Worm (Caenorhabditis elegans) whole organism, mixed stage, embryonic: ENCODE measurements around the gene F56D6.13.

Source experiments
- blmp-1 ChIP-seq: fragments of 150-350 bp; optimal IDR thresholded peaks from 2 replicates; lab custom pipeline; 2014; ENCODE audit warnings: missing biosample characterization, missing genetic modification characterization
- ces-1 ChIP-seq: fragments of 150-350 bp; optimal IDR thresholded peaks from 2 replicates; lab custom pipeline; 2014; ENCODE audit warnings: missing biosample characterization, missing genetic modification reagents, missing genetic modification characterization
- ham-2 ChIP-seq: fragments of 200-800 bp; sonication (Bioruptor generic); optimal IDR thresholded peaks from 2 replicates; lab custom pipeline; 2018; ENCODE audit warnings: mild to moderate bottlenecking, missing genetic modification characterization, missing compliant biosample characterization
- nhr-28 ChIP-seq: fragments of 150-350 bp; optimal IDR thresholded peaks from 2 replicates; lab custom pipeline; 2014; ENCODE audit warnings: missing biosample characterization, missing genetic modification characterization
- pha-4 ChIP-seq: fragments of 150-350 bp; optimal IDR thresholded peaks from 2 replicates; lab custom pipeline; 2018; ENCODE audit warnings: missing biosample characterization, missing genetic modification reagents, missing genetic modification characterization
- snpc-4 ChIP-seq: fragments of 150-350 bp; optimal IDR thresholded peaks from 2 replicates; lab custom pipeline; 2014; ENCODE audit warnings: missing biosample characterization, missing genetic modification characterization
- unc-120 ChIP-seq: sonication (generic microtip); optimal IDR thresholded peaks from 2 replicates; lab custom pipeline; 2017; ENCODE audit warnings: missing genetic modification characterization, missing compliant biosample characterization; ENCODE audit not compliant: poor library complexity, severe bottlenecking
- unc-62 ChIP-seq: fragments of 150-350 bp; optimal IDR thresholded peaks from 2 replicates; lab custom pipeline; 2014; ENCODE audit warnings: missing biosample characterization, missing genetic modification reagents, missing genetic modification characterization
- ztf-11 ChIP-seq: fragments of 150-350 bp; optimal IDR thresholded peaks from 2 replicates; lab custom pipeline; 2014; ENCODE audit warnings: missing biosample characterization, missing genetic modification characterization

ce11 chrIV:3875260-3875659 lies 34.0 kb upstream of the F56D6.13 start:
- TF ChIP-seq unc-62 (GFP tag; lab: Kevin White, UChicago) (no peak), blmp-1 (tag; lab: Kevin White, UChicago) (no peak), snpc-4 (tag; lab: Kevin White, UChicago) (no peak), nhr-28 (tag; lab: Kevin White, UChicago) (no peak), unc-120 (tag; lab: Kevin White, UChicago) (no peak), ztf-11 (tag; lab: Kevin White, UChicago) (no peak), pha-4 (tag; lab: Kevin White, UChicago) (no peak), ham-2 (no peak), ces-1 (GFP tag; lab: Kevin White, UChicago) (no peak)
